Worm (Caenorhabditis elegans) whole organism, mixed stage, embryonic: ENCODE measurements around the gene skpo-3.

ENCODE experiments used
- ces-1 ChIP-seq: fragments of 150-350 bp; optimal IDR thresholded peaks from 2 replicates; lab custom pipeline; 2014; ENCODE audit warnings: missing biosample characterization, missing genetic modification reagents, missing genetic modification characterization
- drap-1 ChIP-seq: fragments of 200-800 bp; sonication (Bioruptor generic); optimal IDR thresholded peaks from 3 replicates; lab custom pipeline; 2018; ENCODE audit warnings: mild to moderate bottlenecking, missing genetic modification characterization, missing compliant biosample characterization
- elt-1 ChIP-seq: sonication (generic microtip); optimal IDR thresholded peaks from 2 replicates; lab custom pipeline; 2017; ENCODE audit warnings: missing genetic modification characterization, mild to moderate bottlenecking, missing compliant biosample characterization, antibody characterized with exemption, moderate library complexity, borderline replicate concordance; ENCODE audit not compliant: insufficient read depth
- ham-2 ChIP-seq: fragments of 200-800 bp; sonication (Bioruptor generic); optimal IDR thresholded peaks from 2 replicates; lab custom pipeline; 2018; ENCODE audit warnings: mild to moderate bottlenecking, missing genetic modification characterization, missing compliant biosample characterization
- lin-13 ChIP-seq: fragments of 150-350 bp; optimal IDR thresholded peaks from 2 replicates; lab custom pipeline; 2014; ENCODE audit warnings: missing biosample characterization, missing genetic modification characterization
- mep-1 ChIP-seq: fragments of 150-350 bp; optimal IDR thresholded peaks from 2 replicates; lab custom pipeline; 2017; ENCODE audit warnings: missing biosample characterization, missing genetic modification reagents, missing genetic modification characterization, inconsistent platforms
- nhr-237 ChIP-seq: fragments of 150-350 bp; optimal IDR thresholded peaks from 2 replicates; lab custom pipeline; 2014; ENCODE audit warnings: missing biosample characterization, missing genetic modification characterization
- snpc-4 ChIP-seq: fragments of 150-350 bp; optimal IDR thresholded peaks from 2 replicates; lab custom pipeline; 2014; ENCODE audit warnings: missing biosample characterization, missing genetic modification characterization
- unc-39 ChIP-seq: fragments of 150-350 bp; optimal IDR thresholded peaks from 2 replicates; lab custom pipeline; 2014; ENCODE audit warnings: missing biosample characterization, missing genetic modification characterization
- unc-62 ChIP-seq: fragments of 150-350 bp; optimal IDR thresholded peaks from 2 replicates; lab custom pipeline; 2014; ENCODE audit warnings: missing biosample characterization, missing genetic modification reagents, missing genetic modification characterization
- ztf-11 ChIP-seq: fragments of 150-350 bp; optimal IDR thresholded peaks from 2 replicates; lab custom pipeline; 2014; ENCODE audit warnings: missing biosample characterization, missing genetic modification characterization

DNA sequence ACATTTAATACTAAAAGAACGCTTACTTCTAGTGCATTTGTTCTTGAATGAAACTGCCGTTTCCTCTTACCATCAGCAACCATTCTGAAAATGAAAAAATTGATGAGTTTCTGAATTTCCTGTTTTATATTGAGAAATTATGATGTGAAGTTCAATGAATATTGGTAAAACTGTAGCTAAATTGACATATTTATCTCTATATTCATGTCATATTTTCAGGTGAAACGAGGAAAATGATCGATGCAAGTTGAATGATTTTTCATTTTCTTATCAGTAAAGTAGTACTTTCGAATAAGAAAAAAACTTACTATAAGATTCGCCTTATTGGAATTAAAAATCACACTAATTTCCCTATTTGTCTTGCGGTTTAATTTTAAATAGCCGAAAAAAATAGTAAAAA is 35.5 kb upstream of the skpo-3 start, which contains the start of gene E04F6.15:
- TF ChIP-seq snpc-4 (tag; lab: Kevin White, UChicago): no peak
- no peak for TF ChIP-seq elt-1
- no peak for TF ChIP-seq ces-1 (GFP tag; lab: Kevin White, UChicago)
- TF ChIP-seq unc-62 (GFP tag; lab: Kevin White, UChicago): no peak
- no peak for TF ChIP-seq nhr-237 (tag; lab: Kevin White, UChicago)
- no peak for TF ChIP-seq drap-1 (GFP tag; lab: Kevin White, UChicago)
- no peak for TF ChIP-seq lin-13 (tag; lab: Kevin White, UChicago)
- no peak for TF ChIP-seq mep-1 (tag; lab: Kevin White, UChicago)
- TF ChIP-seq unc-39 (tag; lab: Kevin White, UChicago): no peak
- TF ChIP-seq ztf-11 (tag; lab: Kevin White, UChicago): no peak
- TF ChIP-seq ham-2 (GFP tag; lab: Kevin White, UChicago): no peak
